Fruit fly (Drosophila melanogaster) whole organism, embryonic: Measurements from ENCODE around the gene Vps52.

Experiments
- Bteb2 ChIP-seq: fragments of 200-800 bp; sonication (Bioruptor generic); optimal IDR thresholded peaks from 2 replicates; lab custom pipeline; 2016; ENCODE audit warnings: missing biosample characterization, missing genetic modification characterization
- CG9215 ChIP-seq: fragments of 200-800 bp; sonication (Bioruptor generic); IDR thresholded peaks from 2 replicates; pipeline ENCODE4 v1.3.6; 2022; ENCODE audit warnings: missing biosample characterization, missing genetic modification characterization
- CG9437 ChIP-seq: fragments of 200-800 bp; sonication (Bioruptor generic); optimal IDR thresholded peaks from 2 replicates; lab custom pipeline; 2018; ENCODE audit warnings: missing biosample characterization, mild to moderate bottlenecking, missing genetic modification characterization
- H2.0 ChIP-seq: fragments of 200-800 bp; sonication (Bioruptor generic); IDR thresholded peaks from 2 replicates; pipeline ENCODE4 v1.3.6; 2022; ENCODE audit warnings: missing biosample characterization, missing genetic modification characterization
- Lpt ChIP-seq: fragments of >200 bp; optimal IDR thresholded peaks from 2 replicates; lab custom pipeline; 2018; ENCODE audit warnings: missing biosample characterization, missing genetic modification characterization
- Sry-δ ChIP-seq: fragments of 200-800 bp; sonication (Bioruptor generic); optimal IDR thresholded peaks from 2 replicates; lab custom pipeline; 2016; ENCODE audit warnings: missing biosample characterization, missing genetic modification characterization
- dati ChIP-seq: fragments of 200-800 bp; sonication (Bioruptor generic); IDR thresholded peaks from 2 replicates; pipeline ENCODE4 v1.3.6; 2022; ENCODE audit warnings: missing biosample characterization, missing genetic modification characterization
- tup ChIP-seq: fragments of 200-800 bp; sonication (Bioruptor generic); optimal IDR thresholded peaks from 2 replicates; lab custom pipeline; 2016; ENCODE audit warnings: missing biosample characterization, mild to moderate bottlenecking, missing genetic modification characterization, moderate library complexity

DNA sequence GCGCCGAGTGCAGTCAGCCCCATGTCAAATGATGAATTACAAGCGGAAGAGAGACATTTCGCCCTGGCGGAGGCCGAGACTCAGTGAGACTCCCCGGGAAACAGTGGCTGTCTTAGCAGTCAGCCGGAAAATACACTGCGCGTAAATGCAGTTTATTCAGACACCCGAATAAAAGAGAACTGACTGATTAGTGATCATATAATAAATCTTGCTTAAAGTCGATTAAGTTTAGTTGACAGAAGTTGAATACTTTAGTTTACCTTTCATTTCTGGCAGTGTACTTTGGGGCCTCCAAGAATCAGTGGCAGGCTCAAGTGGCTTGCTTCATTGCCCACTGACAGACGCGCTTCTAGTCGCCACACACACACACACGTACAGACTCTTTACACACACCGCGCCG lies 32.5 kb downstream of the Vps52 start:
- TF ChIP-seq Bteb2 (GFP tag; lab: Kevin White, UChicago) (no peak), Lpt (no peak), CG9437 (no peak), CG9215 (GFP tag; lab: Robert Waterston, UW) (no peak), dati (no peak), tup (GFP tag; lab: Kevin White, UChicago) (no peak), Sry-δ (GFP tag; lab: Kevin White, UChicago) (no peak), H2.0 (no peak)
